Worm (Caenorhabditis elegans) whole organism, L1 larva: Measurements from ENCODE around the gene F23B12.1.

ENCODE experiments used
- aly-2 ChIP-seq: fragments of 150-350 bp; optimal IDR thresholded peaks from 2 replicates; lab custom pipeline; 2014; ENCODE audit warnings: missing biosample characterization, missing genetic modification characterization
- fkh-10 ChIP-seq: sonication (generic microtip); optimal IDR thresholded peaks from 2 replicates; lab custom pipeline; 2017; ENCODE audit warnings: missing biosample characterization, missing genetic modification reagents, missing genetic modification characterization
- hlh-17 ChIP-seq: fragments of 200-800 bp; sonication (Bioruptor generic); optimal IDR thresholded peaks from 2 replicates; lab custom pipeline; 2018; ENCODE audit warnings: missing genetic modification characterization, mild to moderate bottlenecking, missing compliant biosample characterization, moderate library complexity, borderline replicate concordance
- jun-1 ChIP-seq: fragments of 150-350 bp; optimal IDR thresholded peaks from 2 replicates; lab custom pipeline; 2014; ENCODE audit warnings: missing biosample characterization, missing genetic modification reagents, missing genetic modification characterization
- lin-35 ChIP-seq, 2 experiments: fragments of 150-350 bp; optimal IDR thresholded peaks; 2 replicates each; lab custom pipeline; 2014; ENCODE audit warnings: missing biosample characterization in 2 of 2, missing genetic modification characterization in 2 of 2, missing genetic modification reagents in 2 of 2
- nhr-12 ChIP-seq: sonication (generic microtip); optimal IDR thresholded peaks from 2 replicates; lab custom pipeline; 2017; ENCODE audit warnings: missing biosample characterization, missing genetic modification characterization
- nhr-28 ChIP-seq: fragments of 150-350 bp; optimal IDR thresholded peaks from 2 replicates; lab custom pipeline; 2014; ENCODE audit warnings: missing biosample characterization, missing genetic modification characterization
- nhr-71 ChIP-seq: sonication (generic microtip); optimal IDR thresholded peaks from 2 replicates; lab custom pipeline; 2016; ENCODE audit warnings: mild to moderate bottlenecking, missing genetic modification characterization, moderate library complexity, missing compliant biosample characterization
- tbx-2 ChIP-seq: sonication (generic microtip); optimal IDR thresholded peaks from 2 replicates; lab custom pipeline; 2016; ENCODE audit warnings: missing genetic modification characterization, missing compliant biosample characterization

DNA sequence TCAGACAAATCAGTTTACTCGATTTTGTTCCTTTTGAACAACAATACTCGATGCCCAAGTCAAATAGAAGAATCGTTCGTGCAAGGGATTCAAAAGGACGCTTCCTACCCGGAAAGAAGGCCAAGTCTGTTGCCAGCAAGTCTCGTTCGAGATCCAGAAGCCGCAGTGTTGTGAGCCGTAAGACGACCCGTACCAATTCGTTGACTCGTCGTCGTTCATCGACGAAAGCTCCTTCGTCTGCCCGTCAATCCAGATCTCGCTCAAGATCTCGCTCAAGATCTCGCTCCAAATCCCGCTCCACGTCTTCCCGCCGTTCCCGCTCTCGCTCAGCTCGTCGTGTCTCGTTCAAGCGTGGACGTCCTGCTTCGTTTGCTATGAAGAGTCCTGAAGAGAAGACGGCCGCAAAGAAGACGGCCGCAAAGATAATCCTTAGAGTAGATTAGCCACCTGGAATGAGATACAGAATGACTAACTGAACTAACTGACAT is 31.7 kb downstream of the F23B12.1 start, which contains the start of gene F08H9.2:
- TF ChIP-seq nhr-71 (no peak), jun-1 (tag; lab: Kevin White, UChicago) (no peak), hlh-17 (GFP tag; lab: Kevin White, UChicago) (no peak), nhr-12 (tag; lab: Kevin White, UChicago) (no peak), aly-2 (tag; lab: Kevin White, UChicago) (no peak), fkh-10 (GFP tag; lab: Kevin White, UChicago) (no peak), tbx-2 (tag; lab: Kevin White, UChicago) (no peak), nhr-28 (no peak), lin-35 (GFP tag; optimal IDR thresholded peaks at IDR 0.05; lab: Kevin White, UChicago) (no peak)
